Worm (Caenorhabditis elegans): ENCODE results near the gene ttr-20.

ttr-20 gene

ce11 chrIV:4289267-4289666 lies 42.7 kb downstream of the ttr-20 start, which contains the start of gene F15E6.5:
Gene F15E6.5, plus strand, starts transcription at chrIV:4289567.
- TF ChIP-seq lir-1 (GFP tag; conservative IDR thresholded peaks at IDR 0.05) (no peak), F37B4.10 (GFP tag; IDR thresholded peaks at IDR 0.05) (no peak), ccch-3 (GFP tag; optimal IDR thresholded peaks at IDR 0.05) (no peak), somi-1 (GFP tag; optimal IDR thresholded peaks at IDR 0.05) (no peak), F33H1.4 (GFP tag; IDR thresholded peaks at IDR 0.05) (no peak), ztf-26 (tag; optimal IDR thresholded peaks at IDR 0.05) (no peak), F57C9.4 (tag; optimal IDR thresholded peaks at IDR 0.05) (no peak), snpc-3.4 (tag; optimal IDR thresholded peaks at IDR 0.05) (no peak)

DNA sequence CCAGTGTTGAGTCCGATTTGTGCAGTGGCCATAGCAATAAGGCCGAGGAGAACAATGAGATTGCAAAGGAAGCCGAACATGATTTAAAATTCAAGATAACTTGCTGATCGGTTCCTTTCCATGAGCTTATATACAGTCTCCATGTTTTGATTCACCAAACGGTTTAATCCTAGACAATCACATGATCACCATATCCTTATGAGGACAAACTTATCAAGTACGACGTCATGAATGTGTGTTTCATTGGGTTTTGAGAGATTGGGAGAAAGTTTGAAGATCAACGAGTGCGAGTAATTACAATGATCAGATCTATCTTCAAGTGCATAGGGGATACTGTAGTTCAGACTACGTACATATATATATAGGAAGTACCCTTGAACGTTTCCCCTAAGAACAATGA lies 43.9 kb downstream of the ttr-20 start, which contains the start of gene dct-7:
dct-7 (minus strand) TSS at position 101 of the 400 bp plus-strand sequence.
- TF ChIP-seq cebp-2 (GFP tag; IDR thresholded peaks at IDR 0.05), result no peak
- TF ChIP-seq F10E7.11 (tag; optimal IDR thresholded peaks at IDR 0.05), result no peak
- TF ChIP-seq let-526 (GFP tag; IDR thresholded peaks at IDR 0.05), result no peak
- no peak for TF ChIP-seq madf-10 (tag; optimal IDR thresholded peaks at IDR 0.05)
- no peak for TF ChIP-seq hlh-26 (GFP tag; conservative IDR thresholded peaks at IDR 0.05)
- no peak for TF ChIP-seq nhr-27 (tag; optimal IDR thresholded peaks at IDR 0.05)
- TF ChIP-seq ztf-18 (tag; optimal IDR thresholded peaks at IDR 0.05), result no peak
- TF ChIP-seq egl-44 (GFP tag; IDR thresholded peaks at IDR 0.05), result no peak
- no peak for TF ChIP-seq ceh-100 (GFP tag; IDR thresholded peaks at IDR 0.05)
- no peak for TF ChIP-seq rpc-1 (optimal IDR thresholded peaks at IDR 0.05)
- TF ChIP-seq rpc-1 (tag; optimal IDR thresholded peaks at IDR 0.05), result no peak
- no peak for TF ChIP-seq ceh-27 (GFP tag; optimal IDR thresholded peaks at IDR 0.05)
- no peak for TF ChIP-seq mel-28 (tag; optimal IDR thresholded peaks at IDR 0.05; ENCODE audit: borderline replicate concordance)
- no peak for TF ChIP-seq nhr-120 (GFP tag; IDR thresholded peaks at IDR 0.05)
- TF ChIP-seq nhr-90 (tag; optimal IDR thresholded peaks at IDR 0.05), result no peak

DNA sequence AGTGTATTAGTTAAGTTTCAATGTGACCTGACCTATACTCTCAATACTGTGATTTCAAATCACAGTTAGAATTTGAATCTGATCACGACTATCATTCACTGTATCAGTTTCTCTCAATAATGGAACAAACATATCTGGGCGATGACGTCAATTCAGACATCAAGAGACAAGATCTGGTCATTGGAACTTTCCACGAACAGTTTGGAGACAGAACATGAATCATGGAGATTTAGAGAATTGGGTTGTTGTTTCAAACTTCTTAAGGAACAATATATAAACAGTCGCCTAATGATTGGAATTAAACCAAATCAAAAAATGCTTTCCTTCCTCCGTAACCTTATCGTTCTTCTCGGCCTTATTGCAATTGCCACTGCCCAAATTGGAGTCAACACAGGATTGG lies 44.6 kb downstream of the ttr-20 start, which contains the start of gene F15E6.4:
F15E6.4 (plus strand) TSS at position 301 of the 400 bp plus-strand sequence.
- no peak for TF ChIP-seq pbrm-1 (GFP tag; IDR thresholded peaks at IDR 0.05)
- no peak for TF ChIP-seq ceh-100 (GFP tag; IDR thresholded peaks at IDR 0.05)
- no peak for TF ChIP-seq fkh-3 (tag; optimal IDR thresholded peaks at IDR 0.05)
- TF ChIP-seq ztf-22 (GFP tag; optimal IDR thresholded peaks at IDR 0.05), result no peak
- no peak for TF ChIP-seq B0019.2 (GFP tag; conservative IDR thresholded peaks at IDR 0.05)
- no peak for TF ChIP-seq madf-3 (GFP tag; IDR thresholded peaks at IDR 0.05)
- TF ChIP-seq ztf-28 (GFP tag; IDR thresholded peaks at IDR 0.05), result no peak
- no peak for TF ChIP-seq aptf-3 (GFP tag; IDR thresholded peaks at IDR 0.05)
- TF ChIP-seq B0035.1 (tag; optimal IDR thresholded peaks at IDR 0.05), result no peak
- TF ChIP-seq tlf-1 (GFP tag; optimal IDR thresholded peaks at IDR 0.05), result no peak
- no peak for TF ChIP-seq sea-2 (GFP tag; IDR thresholded peaks at IDR 0.05)
- TF ChIP-seq dox-1 (GFP tag; IDR thresholded peaks at IDR 0.05), result no peak
- TF ChIP-seq Y53G8AR.9 (GFP tag; conservative IDR thresholded peaks at IDR 0.05), result no peak
- TF ChIP-seq K12H6.12 (tag; optimal IDR thresholded peaks at IDR 0.05), result no peak
- TF ChIP-seq ztf-6 (GFP tag; IDR thresholded peaks at IDR 0.05), result no peak
- TF ChIP-seq zim-3 (tag; optimal IDR thresholded peaks at IDR 0.05), result no peak
- no peak for TF ChIP-seq F55B11.4 (tag; optimal IDR thresholded peaks at IDR 0.05; ENCODE audit: borderline replicate concordance, insufficient read depth)
- TF ChIP-seq ceh-58 (GFP tag; IDR thresholded peaks at IDR 0.05), result no peak
- TF ChIP-seq attf-5 (GFP tag; optimal IDR thresholded peaks at IDR 0.05), result no peak
- TF ChIP-seq D2030.7 (GFP tag; IDR thresholded peaks at IDR 0.05), result no peak
